Fruit fly (Drosophila melanogaster) whole organism, embryonic: ENCODE data around the gene Nepl3.

ENCODE experiments used
- ATbp ChIP-seq: fragments of 200-800 bp; sonication (Bioruptor generic); optimal IDR thresholded peaks from 2 replicates; lab custom pipeline; 2017; ENCODE audit warnings: missing biosample characterization, mild to moderate bottlenecking, missing genetic modification characterization, missing genetic modification reagents
- Bgb ChIP-seq: fragments of 200-800 bp; sonication (Bioruptor generic); IDR thresholded peaks from 2 replicates; pipeline ENCODE4 v1.3.6; 2022; ENCODE audit warnings: missing biosample characterization, missing genetic modification characterization; ENCODE audit not compliant: partially characterized antibody
- CG1024 ChIP-seq: fragments of 200-800 bp; sonication (Bioruptor generic); IDR thresholded peaks from 2 replicates; pipeline ENCODE4 v1.3.6; 2022; ENCODE audit warnings: missing biosample characterization, missing genetic modification characterization
- CG12299 ChIP-seq: fragments of 200-800 bp; sonication (Bioruptor generic); optimal IDR thresholded peaks from 2 replicates; lab custom pipeline; 2018; ENCODE audit warnings: missing biosample characterization, mild to moderate bottlenecking, missing genetic modification characterization
- CG13296 ChIP-seq: fragments of 200-800 bp; sonication (Bioruptor generic); optimal IDR thresholded peaks from 3 replicates; lab custom pipeline; 2018; ENCODE audit warnings: missing biosample characterization, mild to moderate bottlenecking, missing genetic modification characterization
- CG13894 ChIP-seq: fragments of 200-800 bp; sonication (Bioruptor generic); optimal IDR thresholded peaks from 3 replicates; lab custom pipeline; 2018; ENCODE audit warnings: missing biosample characterization, mild to moderate bottlenecking, missing genetic modification characterization, moderate library complexity
- CG16779 ChIP-seq: fragments of 200-800 bp; sonication (Bioruptor generic); IDR thresholded peaks from 2 replicates; pipeline ENCODE4 v1.3.6; 2022; ENCODE audit warnings: missing biosample characterization, missing genetic modification characterization
- CG16813 ChIP-seq: fragments of 200-800 bp; sonication (Bioruptor generic); IDR thresholded peaks from 3 replicates; pipeline ENCODE4 v1.3.6; 2022; ENCODE audit warnings: missing biosample characterization, missing genetic modification characterization; ENCODE audit not compliant: partially characterized antibody
- CG17568 ChIP-seq: fragments of 200-800 bp; sonication (Bioruptor generic); optimal IDR thresholded peaks from 2 replicates; lab custom pipeline; 2018; ENCODE audit warnings: missing biosample characterization, mild to moderate bottlenecking, missing genetic modification characterization, moderate library complexity
- CG32767 ChIP-seq: fragments of 200-800 bp; sonication (Bioruptor generic); IDR thresholded peaks from 2 replicates; pipeline ENCODE4 v1.3.6; 2022; ENCODE audit warnings: missing biosample characterization, missing genetic modification characterization
- CG3281 ChIP-seq: fragments of 200-800 bp; sonication (Bioruptor generic); optimal IDR thresholded peaks from 3 replicates; lab custom pipeline; 2017; ENCODE audit warnings: missing biosample characterization, mild to moderate bottlenecking, missing genetic modification characterization
- CG4328 ChIP-seq: fragments of 200-800 bp; sonication (Bioruptor generic); optimal IDR thresholded peaks from 3 replicates; lab custom pipeline; 2017; ENCODE audit warnings: missing biosample characterization, missing genetic modification reagents, missing genetic modification characterization
- CG4360 ChIP-seq: fragments of 200-800 bp; sonication (Bioruptor generic); IDR thresholded peaks from 2 replicates; pipeline ENCODE4 v1.3.6; 2022; ENCODE audit warnings: missing biosample characterization, missing genetic modification characterization
- CG4707 ChIP-seq: fragments of 200-800 bp; sonication (Bioruptor generic); optimal IDR thresholded peaks from 2 replicates; lab custom pipeline; 2018; ENCODE audit warnings: missing biosample characterization, mild to moderate bottlenecking, missing genetic modification characterization, moderate library complexity
- CG5180 ChIP-seq: fragments of 200-800 bp; sonication (Bioruptor generic); optimal IDR thresholded peaks from 3 replicates; lab custom pipeline; 2017; ENCODE audit warnings: missing biosample characterization, missing genetic modification characterization, mild to moderate bottlenecking, moderate library complexity, missing genetic modification reagents
- CG6683 ChIP-seq: fragments of 200-800 bp; sonication (Bioruptor generic); optimal IDR thresholded peaks from 2 replicates; lab custom pipeline; 2017; ENCODE audit warnings: missing biosample characterization, mild to moderate bottlenecking, missing genetic modification characterization, missing genetic modification reagents
- CG6813 ChIP-seq: fragments of 200-800 bp; sonication (Bioruptor generic); optimal IDR thresholded peaks from 2 replicates; lab custom pipeline; 2017; ENCODE audit warnings: missing biosample characterization, missing genetic modification characterization, mild to moderate bottlenecking, moderate library complexity, missing genetic modification reagents
- CG7786 ChIP-seq: fragments of 200-800 bp; sonication (Bioruptor generic); optimal IDR thresholded peaks from 2 replicates; lab custom pipeline; 2016; ENCODE audit warnings: missing biosample characterization, missing genetic modification characterization
- CG7839 ChIP-seq: fragments of 200-800 bp; sonication (Bioruptor generic); optimal IDR thresholded peaks from 3 replicates; lab custom pipeline; 2018; ENCODE audit warnings: missing biosample characterization, mild to moderate bottlenecking, missing genetic modification characterization, moderate library complexity
- CG7987 ChIP-seq: fragments of 200-800 bp; sonication (Bioruptor generic); optimal IDR thresholded peaks from 2 replicates; lab custom pipeline; 2018; ENCODE audit warnings: missing biosample characterization, mild to moderate bottlenecking, missing genetic modification characterization, moderate library complexity
- CG8290 ChIP-seq, 3 experiments: fragments of 200-800 bp; sonication (Bioruptor generic); optimal IDR thresholded peaks; 2 replicates each; lab custom pipeline; 2016 to 2019; ENCODE audit warnings: missing biosample characterization in 3 of 3, missing genetic modification characterization in 3 of 3, mild to moderate bottlenecking in 2 of 3, moderate library complexity in 1 of 3
- CG8359 ChIP-seq: fragments of 200-800 bp; sonication (Bioruptor generic); optimal IDR thresholded peaks from 2 replicates; lab custom pipeline; 2017; ENCODE audit warnings: missing biosample characterization, mild to moderate bottlenecking, missing genetic modification characterization, borderline replicate concordance
- Dbx ChIP-seq: fragments of 200-800 bp; sonication (Bioruptor generic); IDR thresholded peaks from 3 replicates; pipeline ENCODE4 v1.3.6; 2022; ENCODE audit warnings: missing biosample characterization, missing genetic modification characterization
- Fer1 ChIP-seq: fragments of 200-800 bp; sonication (Bioruptor generic); optimal IDR thresholded peaks from 2 replicates; lab custom pipeline; 2017; ENCODE audit warnings: missing biosample characterization, mild to moderate bottlenecking, missing genetic modification characterization
- Fer3 ChIP-seq: fragments of 200-800 bp; sonication (Bioruptor generic); optimal IDR thresholded peaks from 2 replicates; lab custom pipeline; 2018; ENCODE audit warnings: missing biosample characterization, mild to moderate bottlenecking, missing genetic modification characterization, moderate library complexity
- HLH54F ChIP-seq: fragments of 200-800 bp; sonication (Bioruptor generic); optimal IDR thresholded peaks from 3 replicates; lab custom pipeline; 2016; ENCODE audit warnings: missing biosample characterization, missing genetic modification characterization
- HLHmδ ChIP-seq: fragments of 200-800 bp; sonication (Bioruptor generic); optimal IDR thresholded peaks from 2 replicates; lab custom pipeline; 2018; ENCODE audit warnings: missing biosample characterization, mild to moderate bottlenecking, missing genetic modification characterization, moderate library complexity
- MTF-1 ChIP-seq: fragments of 200-800 bp; sonication (Bioruptor generic); optimal IDR thresholded peaks from 2 replicates; lab custom pipeline; 2018; ENCODE audit warnings: missing biosample characterization, mild to moderate bottlenecking, missing genetic modification characterization, borderline replicate concordance
- NC2α ChIP-seq: fragments of 200-800 bp; sonication (Bioruptor generic); optimal IDR thresholded peaks from 2 replicates; lab custom pipeline; 2016; ENCODE audit warnings: missing biosample characterization, missing genetic modification characterization
- Oaz ChIP-seq: fragments of 200-800 bp; sonication (Bioruptor generic); IDR thresholded peaks from 2 replicates; pipeline ENCODE4 v1.3.6; 2022; ENCODE audit warnings: missing biosample characterization, missing genetic modification characterization
- Rfx ChIP-seq: fragments of 200-800 bp; sonication (Bioruptor generic); IDR thresholded peaks from 2 replicates; pipeline ENCODE4 v1.3.6; 2022; ENCODE audit warnings: missing biosample characterization, missing genetic modification characterization
- YL-1 ChIP-seq: fragments of 200-800 bp; sonication (Bioruptor generic); optimal IDR thresholded peaks from 3 replicates; lab custom pipeline; 2017; ENCODE audit warnings: missing biosample characterization, mild to moderate bottlenecking, missing genetic modification characterization
- ac ChIP-seq: fragments of 200-800 bp; sonication (Bioruptor generic); optimal IDR thresholded peaks from 3 replicates; lab custom pipeline; 2017; ENCODE audit warnings: missing biosample characterization, mild to moderate bottlenecking, missing genetic modification characterization
- ato ChIP-seq: fragments of 200-800 bp; sonication (Bioruptor generic); IDR thresholded peaks from 2 replicates; pipeline ENCODE4 v1.3.6; 2022; ENCODE audit warnings: missing biosample characterization, missing genetic modification characterization; ENCODE audit not compliant: partially characterized antibody
- fd3F ChIP-seq: fragments of 200-800 bp; sonication (Bioruptor generic); optimal IDR thresholded peaks from 2 replicates; lab custom pipeline; 2018; ENCODE audit warnings: missing biosample characterization, mild to moderate bottlenecking, missing genetic modification characterization, moderate library complexity
- fd64A ChIP-seq: fragments of 200-800 bp; sonication (Bioruptor generic); optimal IDR thresholded peaks from 3 replicates; lab custom pipeline; 2018; ENCODE audit warnings: missing biosample characterization, mild to moderate bottlenecking, missing genetic modification characterization
- inv ChIP-seq: fragments of 200-800 bp; sonication (Bioruptor generic); IDR thresholded peaks from 2 replicates; pipeline ENCODE4 v1.3.6; 2022; ENCODE audit warnings: missing biosample characterization, missing genetic modification characterization; ENCODE audit not compliant: partially characterized antibody
- mirr ChIP-seq: fragments of 200-800 bp; sonication (Bioruptor generic); optimal IDR thresholded peaks from 3 replicates; lab custom pipeline; 2018; ENCODE audit warnings: missing biosample characterization, mild to moderate bottlenecking, missing genetic modification characterization
- otp ChIP-seq: fragments of 200-800 bp; sonication (Bioruptor generic); IDR thresholded peaks from 3 replicates; pipeline ENCODE4, ENCODE4 v1.3.6; 2022; ENCODE audit warnings: missing biosample characterization, missing genetic modification characterization
- schlank ChIP-seq: fragments of 200-800 bp; sonication (Bioruptor generic); optimal IDR thresholded peaks from 2 replicates; lab custom pipeline; 2018; ENCODE audit warnings: missing biosample characterization, mild to moderate bottlenecking, missing genetic modification characterization
- scrt ChIP-seq: fragments of 200-800 bp; sonication (Bioruptor generic); optimal IDR thresholded peaks from 2 replicates; lab custom pipeline; 2018; ENCODE audit warnings: missing biosample characterization, mild to moderate bottlenecking, missing genetic modification characterization, moderate library complexity
- sim ChIP-seq: fragments of 200-800 bp; sonication (Bioruptor generic); IDR thresholded peaks from 2 replicates; pipeline ENCODE4 v1.3.6; 2022; ENCODE audit warnings: missing biosample characterization, missing genetic modification characterization
- sisA ChIP-seq: fragments of 200-800 bp; sonication (Bioruptor generic); IDR thresholded peaks from 2 replicates; pipeline ENCODE4 v1.3.6; 2022; ENCODE audit warnings: missing biosample characterization, missing genetic modification characterization
- slp2 ChIP-seq: fragments of 200-800 bp; sonication (Bioruptor generic); optimal IDR thresholded peaks from 2 replicates; lab custom pipeline; 2016; ENCODE audit warnings: missing biosample characterization, missing genetic modification characterization
- sob ChIP-seq: fragments of 200-800 bp; sonication (Bioruptor generic); IDR thresholded peaks from 2 replicates; pipeline ENCODE4 v1.3.6; 2022; ENCODE audit warnings: missing biosample characterization, missing genetic modification characterization
- ssp ChIP-seq: fragments of 200-800 bp; sonication (Bioruptor generic); IDR thresholded peaks from 2 replicates; pipeline ENCODE4 v1.3.6; 2022; ENCODE audit warnings: missing biosample characterization, missing genetic modification characterization
- tx ChIP-seq: fragments of 200-800 bp; sonication (Bioruptor generic); optimal IDR thresholded peaks from 2 replicates; lab custom pipeline; 2016; ENCODE audit warnings: missing biosample characterization, missing genetic modification characterization
- zen ChIP-seq: fragments of 200-800 bp; sonication (Bioruptor generic); optimal IDR thresholded peaks from 3 replicates; lab custom pipeline; 2018; ENCODE audit warnings: missing biosample characterization, mild to moderate bottlenecking, missing genetic modification characterization, moderate library complexity

The Nepl3 gene

DNA sequence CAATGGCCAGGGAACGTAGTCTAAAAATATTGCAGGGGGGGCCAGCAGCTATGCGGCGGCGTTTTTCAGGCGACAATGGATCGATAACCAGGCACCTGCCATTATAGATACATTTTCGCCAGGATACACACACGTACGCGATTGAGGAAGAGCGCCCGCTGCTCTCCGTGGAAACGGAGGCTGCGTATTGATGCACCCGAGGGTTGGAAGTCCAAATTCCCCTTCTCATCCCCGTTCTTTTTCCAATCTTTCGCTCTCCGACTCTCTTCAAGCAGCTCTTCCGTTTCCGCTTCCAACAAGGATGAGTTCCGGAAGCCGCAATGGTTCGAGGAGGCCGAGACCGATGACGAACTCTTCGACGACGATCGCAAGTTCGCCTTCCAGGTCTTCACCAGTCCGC, 38.7 kb upstream of the Nepl3 start (continued):
- TF ChIP-seq YL-1 (GFP tag; lab: Kevin White, UChicago) (no peak), Bgb (GFP tag; lab: Robert Waterston, UW) (0 out of 2 replicates have a peak, but pooled peaks have one; percentile 6), CG12299 (peak; percentile 7), CG7786 (GFP tag; lab: Kevin White, UChicago) (no peak), CG8359 (peak; percentile 53), Dbx (peak; percentile 27; the same call in 1 of the 3 replicates), ato (GFP tag; lab: Robert Waterston, UW) (no peak), fd3F (GFP tag; lab: Kevin White, UChicago) (peak; percentile 8), NC2α (GFP tag; lab: Kevin White, UChicago) (no peak), slp2 (GFP tag; lab: Kevin White, UChicago) (no peak), zen (no peak), Rfx (GFP tag; lab: Robert Waterston, UW) (0 out of 2 replicates have a peak, but pooled peaks have one; percentile 29), inv (GFP tag; lab: Robert Waterston, UW) (no peak), Oaz (GFP tag; lab: Robert Waterston, UW) (no peak), sisA (GFP tag; lab: Robert Waterston, UW) (0 out of 2 replicates have a peak, but pooled peaks have one; percentile 18), CG5180 (GFP tag; lab: Kevin White, UChicago) (peak; percentile 45), Fer3 (tag; lab: Kevin White, UChicago) (peak; percentile 15), CG7987 (GFP tag; lab: Kevin White, UChicago) (peak; percentile 68), schlank (tag; lab: Kevin White, UChicago) (peak; percentile 65), MTF-1 (peak; percentile 63), CG13296 (GFP tag; lab: Kevin White, UChicago) (peak; percentile 78), HLH54F (no peak), sim (peak; percentile 55; the same call in 1 of the 2 replicates), CG13894 (peak; percentile 61), HLHmδ (GFP tag; lab: Kevin White, UChicago) (peak; percentile 90), CG6813 (GFP tag; lab: Kevin White, UChicago) (peak; percentile 89), CG4360 (GFP tag; lab: Robert Waterston, UW) (0 out of 2 replicates have a peak, but pooled peaks have one; percentile 25), CG6683 (GFP tag; lab: Kevin White, UChicago) (peak; percentile 27), CG1024 (no peak), CG8290 (GFP tag; optimal IDR thresholded peaks at IDR 0.05; lab: Kevin White, UChicago) (no peak), CG8290 (tag; optimal IDR thresholded peaks at IDR 0.05; lab: Kevin White, UChicago) (peak in 1 of 2 experiments; percentile 51), fd64A (GFP tag; lab: Kevin White, UChicago) (peak; percentile 13), otp (0 out of 3 replicates have a peak, but pooled peaks have one; percentile 34), sob (GFP tag; lab: Robert Waterston, UW) (0 out of 2 replicates have a peak, but pooled peaks have one; percentile 27), mirr (peak; percentile 75), tx (GFP tag; lab: Kevin White, UChicago) (no peak), CG7839 (tag; lab: Kevin White, UChicago) (no peak), CG17568 (GFP tag; lab: Kevin White, UChicago) (peak; percentile 24), CG32767 (peak; percentile 89), ATbp (GFP tag; lab: Kevin White, UChicago) (peak; percentile 23), Fer1 (GFP tag; lab: Kevin White, UChicago) (peak; percentile 86), scrt (GFP tag; lab: Kevin White, UChicago) (peak; percentile 55), CG3281 (peak; percentile 69), ssp (GFP tag; lab: Robert Waterston, UW) (no peak), CG16813 (no peak), ac (GFP tag; lab: Kevin White, UChicago) (peak; percentile 16), CG4707 (no peak), CG4328 (GFP tag; lab: Kevin White, UChicago) (peak; percentile 70), CG16779 (0 out of 2 replicates have a peak, but pooled peaks have one; percentile 41)
